Worm (Caenorhabditis elegans) whole organism, mixed stage, embryonic: ENCODE data around the gene F57E7.2.

Source experiments
- M03D4.4 ChIP-seq: sonication (generic microtip); optimal IDR thresholded peaks from 2 replicates; lab custom pipeline; 2017; ENCODE audit warnings: mild to moderate bottlenecking, missing genetic modification characterization, missing compliant biosample characterization
- elt-3 ChIP-seq: fragments of 150-350 bp; optimal IDR thresholded peaks from 2 replicates; lab custom pipeline; 2014; ENCODE audit warnings: missing biosample characterization, missing genetic modification characterization
- mab-5 ChIP-seq: fragments of 150-350 bp; optimal IDR thresholded peaks from 2 replicates; lab custom pipeline; 2014; ENCODE audit warnings: missing biosample characterization, missing genetic modification characterization
- snpc-4 ChIP-seq: fragments of 150-350 bp; optimal IDR thresholded peaks from 2 replicates; lab custom pipeline; 2014; ENCODE audit warnings: missing biosample characterization, missing genetic modification characterization

- no peak for TF ChIP-seq snpc-4 (tag; lab: Kevin White, UChicago)
- TF ChIP-seq M03D4.4: no peak
- TF ChIP-seq mab-5 (tag; lab: Kevin White, UChicago): no peak
- TF ChIP-seq elt-3 (tag; lab: Kevin White, UChicago): no peak
Observed at ce11 chrV:16447735-16448134, 35.2 kb downstream of the F57E7.2 start, which contains the start of gene T08G3.13.
